Worm (Caenorhabditis elegans) whole organism, mixed stage, embryonic: ENCODE data around the gene cho-1.

Experiments used
- M03D4.4 ChIP-seq: sonication (generic microtip); optimal IDR thresholded peaks from 2 replicates; lab custom pipeline; 2017; ENCODE audit warnings: mild to moderate bottlenecking, missing genetic modification characterization, missing compliant biosample characterization
- ces-1 ChIP-seq: fragments of 150-350 bp; optimal IDR thresholded peaks from 2 replicates; lab custom pipeline; 2014; ENCODE audit warnings: missing biosample characterization, missing genetic modification reagents, missing genetic modification characterization
- elt-3 ChIP-seq: fragments of 150-350 bp; optimal IDR thresholded peaks from 2 replicates; lab custom pipeline; 2014; ENCODE audit warnings: missing biosample characterization, missing genetic modification characterization
- hlh-1 ChIP-seq: fragments of 150-350 bp; optimal IDR thresholded peaks from 2 replicates; lab custom pipeline; 2014; ENCODE audit warnings: missing biosample characterization, missing genetic modification reagents, missing genetic modification characterization
- mab-5 ChIP-seq: fragments of 150-350 bp; optimal IDR thresholded peaks from 2 replicates; lab custom pipeline; 2014; ENCODE audit warnings: missing biosample characterization, missing genetic modification characterization
- nhr-12 ChIP-seq: fragments of 150-350 bp; optimal IDR thresholded peaks from 2 replicates; lab custom pipeline; 2014; ENCODE audit warnings: missing biosample characterization, missing genetic modification characterization
- nhr-237 ChIP-seq: fragments of 150-350 bp; optimal IDR thresholded peaks from 2 replicates; lab custom pipeline; 2014; ENCODE audit warnings: missing biosample characterization, missing genetic modification characterization
- pha-4 ChIP-seq: fragments of 150-350 bp; optimal IDR thresholded peaks from 2 replicates; lab custom pipeline; 2018; ENCODE audit warnings: missing biosample characterization, missing genetic modification reagents, missing genetic modification characterization
- sem-2 ChIP-seq: fragments of 200-800 bp; sonication (Bioruptor generic); optimal IDR thresholded peaks from 2 replicates; lab custom pipeline; 2018; ENCODE audit warnings: mild to moderate bottlenecking, missing genetic modification characterization, missing compliant biosample characterization
- snpc-4 ChIP-seq: fragments of 150-350 bp; optimal IDR thresholded peaks from 2 replicates; lab custom pipeline; 2014; ENCODE audit warnings: missing biosample characterization, missing genetic modification characterization
- sptf-1 ChIP-seq: sonication (generic microtip); optimal IDR thresholded peaks from 2 replicates; lab custom pipeline; 2017; ENCODE audit warnings: mild to moderate bottlenecking, missing genetic modification characterization, moderate library complexity, missing compliant biosample characterization
- unc-120 ChIP-seq: sonication (generic microtip); optimal IDR thresholded peaks from 2 replicates; lab custom pipeline; 2017; ENCODE audit warnings: missing genetic modification characterization, missing compliant biosample characterization; ENCODE audit not compliant: poor library complexity, severe bottlenecking
- unc-62 ChIP-seq: fragments of 150-350 bp; optimal IDR thresholded peaks from 2 replicates; lab custom pipeline; 2014; ENCODE audit warnings: missing biosample characterization, missing genetic modification reagents, missing genetic modification characterization
- ztf-11 ChIP-seq: fragments of 150-350 bp; optimal IDR thresholded peaks from 2 replicates; lab custom pipeline; 2014; ENCODE audit warnings: missing biosample characterization, missing genetic modification characterization

- TF ChIP-seq sptf-1 (tag; lab: Kevin White, UChicago) (no peak), nhr-237 (tag; lab: Kevin White, UChicago) (no peak), sem-2 (GFP tag; lab: Kevin White, UChicago) (no peak), ztf-11 (tag; lab: Kevin White, UChicago) (no peak), M03D4.4 (tag; lab: Kevin White, UChicago) (no peak), mab-5 (tag; lab: Kevin White, UChicago) (no peak), unc-120 (no peak), snpc-4 (no peak), pha-4 (tag; lab: Kevin White, UChicago) (no peak), elt-3 (tag; lab: Kevin White, UChicago) (no peak), nhr-12 (no peak), ces-1 (GFP tag; lab: Kevin White, UChicago) (no peak), hlh-1 (tag; lab: Kevin White, UChicago) (no peak), unc-62 (GFP tag; lab: Kevin White, UChicago) (no peak)
Measured at ce11 chrIV:13255886-13256285, 41.5 kb upstream of the cho-1 start, which contains the start of gene bus-12.
